Fruit fly (Drosophila melanogaster) whole organism, adult: ENCODE data around the gene Antp.

Experiments used
- CG11617 ChIP-seq: fragments of 200-800 bp; sonication (Bioruptor generic); optimal IDR thresholded peaks from 2 replicates; lab custom pipeline; 2017; ENCODE audit warnings: mild to moderate bottlenecking, missing biosample characterization, missing genetic modification reagents, missing genetic modification characterization
- CG12768 ChIP-seq: fragments of 200-800 bp; sonication (Bioruptor generic); optimal IDR thresholded peaks from 2 replicates; lab custom pipeline; 2017; ENCODE audit warnings: missing biosample characterization, missing genetic modification characterization, mild to moderate bottlenecking, moderate library complexity, missing genetic modification reagents
- CG14711 ChIP-seq: fragments of 200-800 bp; sonication (Bioruptor generic); optimal IDR thresholded peaks from 2 replicates; lab custom pipeline; 2018; ENCODE audit warnings: missing biosample characterization, mild to moderate bottlenecking, missing genetic modification characterization, moderate library complexity
- CG1620 ChIP-seq: fragments of 200-800 bp; sonication (Bioruptor generic); optimal IDR thresholded peaks from 2 replicates; lab custom pipeline; 2016; ENCODE audit warnings: missing biosample characterization, missing genetic modification characterization
- CG33017 ChIP-seq: fragments of 200-800 bp; sonication (Bioruptor generic); optimal IDR thresholded peaks from 2 replicates; lab custom pipeline; 2018; ENCODE audit warnings: missing biosample characterization, mild to moderate bottlenecking, missing genetic modification characterization, moderate library complexity
- CG5204 ChIP-seq: fragments of 200-800 bp; sonication (Bioruptor generic); optimal IDR thresholded peaks from 2 replicates; lab custom pipeline; 2016; ENCODE audit warnings: missing biosample characterization, missing genetic modification characterization
- CG7045 ChIP-seq: fragments of 200-800 bp; sonication (Bioruptor generic); optimal IDR thresholded peaks from 2 replicates; lab custom pipeline; 2017; ENCODE audit warnings: missing biosample characterization, mild to moderate bottlenecking, missing genetic modification characterization
- CG7101 ChIP-seq: fragments of 200-800 bp; sonication (Bioruptor generic); optimal IDR thresholded peaks from 2 replicates; lab custom pipeline; 2018; ENCODE audit warnings: missing biosample characterization, mild to moderate bottlenecking, missing genetic modification characterization, moderate library complexity
- Clk ChIP-seq: fragments of 200-800 bp; sonication (Bioruptor generic); optimal IDR thresholded peaks from 2 replicates; lab custom pipeline; 2017; ENCODE audit warnings: missing biosample characterization, missing genetic modification characterization
- Crg-1 ChIP-seq: fragments of 200-800 bp; sonication (Bioruptor generic); optimal IDR thresholded peaks from 2 replicates; lab custom pipeline; 2016; ENCODE audit warnings: missing biosample characterization, missing genetic modification characterization
- Hr96 ChIP-seq: fragments of 200-800 bp; sonication (Bioruptor generic); optimal IDR thresholded peaks from 2 replicates; lab custom pipeline; 2016; ENCODE audit warnings: missing biosample characterization, missing genetic modification characterization
- Mnt ChIP-seq: fragments of 200-800 bp; sonication (Bioruptor generic); optimal IDR thresholded peaks from 2 replicates; lab custom pipeline; 2016; ENCODE audit warnings: missing biosample characterization, mild to moderate bottlenecking, missing genetic modification characterization
- bab1 ChIP-seq: fragments of 200-800 bp; sonication (Bioruptor generic); optimal IDR thresholded peaks from 3 replicates; lab custom pipeline; 2019; ENCODE audit warnings: missing biosample characterization, mild to moderate bottlenecking, missing genetic modification characterization, moderate library complexity
- cic ChIP-seq: fragments of 200-800 bp; sonication (Bioruptor generic); optimal IDR thresholded peaks from 2 replicates; lab custom pipeline; 2017; ENCODE audit warnings: missing biosample characterization, mild to moderate bottlenecking, missing genetic modification characterization, moderate library complexity
- cnc ChIP-seq, 2 experiments: fragments of >200 bp; optimal IDR thresholded peaks; 2 replicates each; lab custom pipeline; 2017
- kay ChIP-seq: fragments of 200-800 bp; sonication (Bioruptor generic); peaks from one replicate; lab custom pipeline; 2016; ENCODE audit warnings: missing biosample characterization, missing genetic modification characterization, borderline replicate concordance
- ovo ChIP-seq: fragments of 200-800 bp; sonication (Bioruptor generic); optimal IDR thresholded peaks from 2 replicates; lab custom pipeline; 2016; ENCODE audit warnings: missing biosample characterization, missing genetic modification characterization
- pad ChIP-seq: fragments of 200-800 bp; sonication (Bioruptor generic); optimal IDR thresholded peaks from 3 replicates; lab custom pipeline; 2017; ENCODE audit warnings: missing biosample characterization, missing genetic modification characterization, mild to moderate bottlenecking, moderate library complexity, missing genetic modification reagents
- tj ChIP-seq: fragments of 200-800 bp; sonication (Bioruptor generic); optimal IDR thresholded peaks from 3 replicates; lab custom pipeline; 2017; ENCODE audit warnings: missing biosample characterization, mild to moderate bottlenecking, missing genetic modification characterization, moderate library complexity
- toe ChIP-seq: fragments of 200-800 bp; sonication (Bioruptor generic); optimal IDR thresholded peaks from 2 replicates; lab custom pipeline; 2016; ENCODE audit warnings: missing biosample characterization, missing genetic modification characterization

Gene Antp

dm6 chr3R:7006934-7007333, 7.9 kb upstream of the Antp start:
- no peak for TF ChIP-seq Clk
- no peak for TF ChIP-seq ovo (GFP tag; lab: Kevin White, UChicago)
- no peak for TF ChIP-seq Mnt (GFP tag; lab: Kevin White, UChicago)
- TF ChIP-seq CG14711 = no peak
- TF ChIP-seq toe (GFP tag; lab: Kevin White, UChicago) = no peak
- no peak for TF ChIP-seq bab1 (GFP tag; lab: Kevin White, UChicago)
- no peak for TF ChIP-seq cnc (optimal IDR thresholded peaks at IDR 0.05; lab: Kevin White, UChicago)
- no peak for TF ChIP-seq kay
- TF ChIP-seq CG7045 (GFP tag; lab: Kevin White, UChicago) = no peak
- TF ChIP-seq CG1620 (GFP tag; lab: Kevin White, UChicago) = no peak
- TF ChIP-seq tj (GFP tag; lab: Kevin White, UChicago) = no peak
- no peak for TF ChIP-seq Crg-1
- TF ChIP-seq CG7101 (tag; lab: Kevin White, UChicago) = no peak
- TF ChIP-seq CG33017 (tag; lab: Kevin White, UChicago) = no peak
- no peak for TF ChIP-seq pad
- TF ChIP-seq cic (GFP tag; lab: Kevin White, UChicago) = no peak
- no peak for TF ChIP-seq CG11617 (GFP tag; lab: Kevin White, UChicago)

dm6 chr3R:7004496-7005206, 5.6 kb upstream of the Antp start:
- TF ChIP-seq CG1620 (GFP tag; lab: Kevin White, UChicago) = no peak
- TF ChIP-seq tj (GFP tag; lab: Kevin White, UChicago) = no peak
- TF ChIP-seq pad = no peak
- no peak for TF ChIP-seq CG7045 (GFP tag; lab: Kevin White, UChicago)
- TF ChIP-seq Crg-1 = no peak
- no peak for TF ChIP-seq CG14711
- TF ChIP-seq Clk = no peak
- TF ChIP-seq bab1 (GFP tag; lab: Kevin White, UChicago) = no peak

- no peak for TF ChIP-seq Hr96 (GFP tag; lab: Kevin White, UChicago)
- TF ChIP-seq CG5204 (GFP tag; lab: Kevin White, UChicago) = no peak
- TF ChIP-seq ovo (GFP tag; lab: Kevin White, UChicago) = no peak
- no peak for TF ChIP-seq tj (GFP tag; lab: Kevin White, UChicago)
- TF ChIP-seq cnc (optimal IDR thresholded peaks at IDR 0.05; lab: Kevin White, UChicago) = no peak
- TF ChIP-seq CG14711 = no peak
- no peak for TF ChIP-seq CG11617 (GFP tag; lab: Kevin White, UChicago)
- TF ChIP-seq kay = no peak
- no peak for TF ChIP-seq Crg-1
- TF ChIP-seq CG7101 (tag; lab: Kevin White, UChicago) = no peak
- no peak for TF ChIP-seq CG33017 (tag; lab: Kevin White, UChicago)
- no peak for TF ChIP-seq CG12768 (GFP tag; lab: Kevin White, UChicago)
- no peak for TF ChIP-seq CG7045 (GFP tag; lab: Kevin White, UChicago)
- no peak for TF ChIP-seq CG1620 (GFP tag; lab: Kevin White, UChicago)
- TF ChIP-seq toe (GFP tag; lab: Kevin White, UChicago) = no peak
Measured at dm6 chr3R:7000693-7001187, 1.7 kb upstream of the Antp start.

dm6 chr3R:6996926-6997325, 2.1 kb downstream of the Antp start:
- TF ChIP-seq Hr96 (GFP tag; lab: Kevin White, UChicago) (no peak), CG7101 (tag; lab: Kevin White, UChicago) (no peak), CG1620 (GFP tag; lab: Kevin White, UChicago) (no peak), CG12768 (GFP tag; lab: Kevin White, UChicago) (no peak), CG11617 (GFP tag; lab: Kevin White, UChicago) (no peak), CG5204 (GFP tag; lab: Kevin White, UChicago) (no peak), Crg-1 (no peak), Clk (no peak), tj (GFP tag; lab: Kevin White, UChicago) (no peak), cic (GFP tag; lab: Kevin White, UChicago) (no peak), toe (GFP tag; lab: Kevin White, UChicago) (no peak), pad (no peak), CG14711 (no peak), kay (no peak), CG33017 (tag; lab: Kevin White, UChicago) (no peak), ovo (GFP tag; lab: Kevin White, UChicago) (no peak), cnc (optimal IDR thresholded peaks at IDR 0.05; lab: Kevin White, UChicago) (no peak), Mnt (GFP tag; lab: Kevin White, UChicago) (no peak), CG7045 (GFP tag; lab: Kevin White, UChicago) (no peak)

- TF ChIP-seq CG7045 (GFP tag; lab: Kevin White, UChicago) (no peak), CG12768 (GFP tag; lab: Kevin White, UChicago) (no peak), bab1 (GFP tag; lab: Kevin White, UChicago) (no peak), toe (GFP tag; lab: Kevin White, UChicago) (no peak), Hr96 (GFP tag; lab: Kevin White, UChicago) (no peak), Clk (no peak), tj (GFP tag; lab: Kevin White, UChicago) (no peak), CG7101 (tag; lab: Kevin White, UChicago) (no peak), CG5204 (GFP tag; lab: Kevin White, UChicago) (no peak), cic (GFP tag; lab: Kevin White, UChicago) (no peak), kay (no peak), pad (no peak), CG1620 (GFP tag; lab: Kevin White, UChicago) (no peak), ovo (GFP tag; lab: Kevin White, UChicago) (no peak), CG33017 (tag; lab: Kevin White, UChicago) (no peak), cnc (optimal IDR thresholded peaks at IDR 0.05; lab: Kevin White, UChicago) (no peak), Mnt (GFP tag; lab: Kevin White, UChicago) (no peak), Crg-1 (no peak), CG11617 (GFP tag; lab: Kevin White, UChicago) (no peak), CG14711 (no peak)
Measured at dm6 chr3R:6994582-6995564, 4.2 kb downstream of the Antp start.
